Worm (Caenorhabditis elegans) whole organism, young adult: ENCODE measurements around the gene K10D6.3.

Source experiments
- B0261.1 ChIP-seq: sonication (generic microtip); optimal IDR thresholded peaks from 2 replicates; lab custom pipeline; 2016; ENCODE audit warnings: mild to moderate bottlenecking, missing genetic modification characterization, moderate library complexity, missing compliant biosample characterization
- B0336.3 ChIP-seq: fragments of 200-800 bp; sonication (Bioruptor generic); IDR thresholded peaks from 2 replicates; pipeline ENCODE4 v1.3.6; 2022; ENCODE audit warnings: missing genetic modification characterization, missing compliant biosample characterization
- D2030.7 ChIP-seq: fragments of 200-800 bp; sonication (Bioruptor generic); IDR thresholded peaks from 2 replicates; pipeline ENCODE4 v1.3.6; 2022; ENCODE audit warnings: missing genetic modification reagents, missing genetic modification characterization, missing compliant biosample characterization
- F33H1.4 ChIP-seq: fragments of 200-800 bp; sonication (Bioruptor generic); IDR thresholded peaks from 2 replicates; pipeline ENCODE4 v1.3.6; 2022; ENCODE audit warnings: missing genetic modification reagents, missing genetic modification characterization, missing compliant biosample characterization
- F49E8.2 ChIP-seq: sonication (generic microtip); optimal IDR thresholded peaks from 3 replicates; lab custom pipeline; 2017; ENCODE audit warnings: missing genetic modification characterization, mild to moderate bottlenecking, missing compliant biosample characterization, antibody characterized with exemption, moderate library complexity; ENCODE audit not compliant: insufficient read depth
- T07F8.4 ChIP-seq: sonication (generic microtip); optimal IDR thresholded peaks from 2 replicates; lab custom pipeline; 2016; ENCODE audit warnings: mild to moderate bottlenecking, missing genetic modification characterization, moderate library complexity, missing compliant biosample characterization
- Y53G8AR.9 ChIP-seq: fragments of 200-800 bp; sonication (Bioruptor generic); conservative IDR thresholded peaks from 2 replicates; pipeline ENCODE4 v1.3.6; 2022; ENCODE audit warnings: missing genetic modification reagents, missing genetic modification characterization, missing compliant biosample characterization
- ZK185.1 ChIP-seq: sonication (generic microtip); optimal IDR thresholded peaks from 2 replicates; lab custom pipeline; 2016; ENCODE audit warnings: mild to moderate bottlenecking, missing genetic modification characterization, missing compliant biosample characterization; ENCODE audit not compliant: poor library complexity, severe bottlenecking
- aptf-2 ChIP-seq: fragments of 200-800 bp; sonication (Bioruptor generic); conservative IDR thresholded peaks from 2 replicates; pipeline ENCODE4 v1.3.6; 2022; ENCODE audit warnings: missing genetic modification reagents, missing genetic modification characterization, missing compliant biosample characterization
- attf-6 ChIP-seq: fragments of 200-800 bp; sonication (Bioruptor generic); IDR thresholded peaks from 2 replicates; pipeline ENCODE4 v1.3.6; 2022; ENCODE audit warnings: missing genetic modification reagents, missing genetic modification characterization, missing compliant biosample characterization
- ceh-100 ChIP-seq: fragments of 200-800 bp; sonication (Bioruptor generic); IDR thresholded peaks from 2 replicates; pipeline ENCODE4 v1.3.6; 2022; ENCODE audit warnings: missing genetic modification reagents, missing genetic modification characterization, missing compliant biosample characterization
- ceh-27 ChIP-seq: fragments of 200-800 bp; sonication (Bioruptor generic); optimal IDR thresholded peaks from 2 replicates; lab custom pipeline; 2018; ENCODE audit warnings: mild to moderate bottlenecking, missing genetic modification characterization, moderate library complexity, missing compliant biosample characterization
- ceh-91 ChIP-seq: fragments of 200-800 bp; sonication (Bioruptor generic); IDR thresholded peaks from 2 replicates; pipeline ENCODE4 v1.3.6; 2022; ENCODE audit warnings: missing genetic modification reagents, missing genetic modification characterization, missing compliant biosample characterization
- dox-1 ChIP-seq: fragments of 200-800 bp; sonication (Bioruptor generic); IDR thresholded peaks from 2 replicates; pipeline ENCODE4 v1.3.6; 2022; ENCODE audit warnings: missing genetic modification reagents, missing genetic modification characterization, missing compliant biosample characterization
- egl-18 ChIP-seq: fragments of 200-800 bp; sonication (Bioruptor generic); IDR thresholded peaks from 2 replicates; pipeline ENCODE4 v1.3.6; 2022; ENCODE audit warnings: missing genetic modification reagents, missing genetic modification characterization, missing compliant biosample characterization
- egl-44 ChIP-seq: fragments of 200-800 bp; sonication (Bioruptor generic); IDR thresholded peaks from 2 replicates; pipeline ENCODE4 v1.3.6; 2022; ENCODE audit warnings: missing genetic modification reagents, missing genetic modification characterization, missing compliant biosample characterization
- egrh-3 ChIP-seq: fragments of 200-800 bp; sonication (Bioruptor generic); IDR thresholded peaks from 2 replicates; pipeline ENCODE4 v1.3.6; 2022; ENCODE audit warnings: missing genetic modification reagents, missing genetic modification characterization, missing compliant biosample characterization
- ekl-4 ChIP-seq: fragments of 200-800 bp; sonication (Bioruptor generic); IDR thresholded peaks from 2 replicates; pipeline ENCODE4 v1.3.6; 2022; ENCODE audit warnings: missing genetic modification reagents, missing genetic modification characterization, missing compliant biosample characterization
- ets-4 ChIP-seq: fragments of 200-800 bp; sonication (Bioruptor generic); optimal IDR thresholded peaks from 2 replicates; lab custom pipeline; 2018; ENCODE audit warnings: mild to moderate bottlenecking, missing genetic modification characterization, missing compliant biosample characterization
- him-1 ChIP-seq: sonication (generic microtip); optimal IDR thresholded peaks from 2 replicates; lab custom pipeline; 2016; ENCODE audit warnings: missing genotype, missing genetic modification reagents, missing genetic modification characterization, missing compliant biosample characterization
- hmg-1.2 ChIP-seq: fragments of 200-800 bp; sonication (Bioruptor generic); IDR thresholded peaks from 2 replicates; pipeline ENCODE4 v1.3.6; 2022; ENCODE audit warnings: missing genetic modification reagents, missing genetic modification characterization, missing compliant biosample characterization
- hmg-20 ChIP-seq: fragments of 200-800 bp; sonication (Bioruptor generic); IDR thresholded peaks from 2 replicates; pipeline ENCODE4 v1.3.6; 2022; ENCODE audit warnings: missing genetic modification reagents, missing genetic modification characterization, missing compliant biosample characterization
- hsf-1 ChIP-seq: fragments of 200-800 bp; sonication (Bioruptor generic); IDR thresholded peaks from 2 replicates; pipeline ENCODE4 v1.3.6; 2022; ENCODE audit warnings: missing genetic modification reagents, missing genetic modification characterization, missing compliant biosample characterization
- lin-40 ChIP-seq: sonication (generic microtip); optimal IDR thresholded peaks from 2 replicates; lab custom pipeline; 2016; ENCODE audit warnings: missing genetic modification characterization, mild to moderate bottlenecking, missing compliant biosample characterization, missing genotype, missing genetic modification reagents
- lir-1 ChIP-seq: fragments of 200-800 bp; sonication (Bioruptor generic); conservative IDR thresholded peaks from 2 replicates; pipeline ENCODE4 v1.3.6; 2022; ENCODE audit warnings: missing genetic modification reagents, missing genetic modification characterization, missing compliant biosample characterization
- madf-6 ChIP-seq: fragments of 200-800 bp; sonication (Bioruptor generic); IDR thresholded peaks from 2 replicates; pipeline ENCODE4 v1.3.6; 2022; ENCODE audit warnings: missing genetic modification reagents, missing genetic modification characterization, missing compliant biosample characterization
- madf-8 ChIP-seq: fragments of 200-800 bp; sonication (Bioruptor generic); conservative IDR thresholded peaks from 2 replicates; pipeline ENCODE4 v1.3.6; 2022; ENCODE audit warnings: missing genetic modification reagents, missing genetic modification characterization, missing compliant biosample characterization
- mes-4 ChIP-seq: sonication (generic microtip); optimal IDR thresholded peaks from 2 replicates; lab custom pipeline; 2016; ENCODE audit warnings: missing genotype, missing genetic modification characterization, missing compliant biosample characterization
- nhr-80 ChIP-seq: sonication (generic microtip); optimal IDR thresholded peaks from 2 replicates; lab custom pipeline; 2016; ENCODE audit warnings: missing genetic modification characterization, missing compliant biosample characterization
- pbrm-1 ChIP-seq: fragments of 200-800 bp; sonication (Bioruptor generic); IDR thresholded peaks from 2 replicates; pipeline ENCODE4 v1.3.6; 2022; ENCODE audit warnings: missing genetic modification reagents, missing genetic modification characterization, missing compliant biosample characterization
- rcor-1 ChIP-seq: fragments of 200-800 bp; sonication (Bioruptor generic); IDR thresholded peaks from 2 replicates; pipeline ENCODE4 v1.3.6; 2022; ENCODE audit warnings: missing genetic modification reagents, missing genetic modification characterization, missing compliant biosample characterization
- repo-1 ChIP-seq: sonication (generic microtip); optimal IDR thresholded peaks from 2 replicates; lab custom pipeline; 2017; ENCODE audit warnings: mild to moderate bottlenecking, missing genetic modification characterization, missing compliant biosample characterization
- snpc-1.1 ChIP-seq: sonication (generic microtip); optimal IDR thresholded peaks from 2 replicates; lab custom pipeline; 2017; ENCODE audit warnings: missing genetic modification characterization, mild to moderate bottlenecking, missing compliant biosample characterization, antibody characterized with exemption, moderate library complexity, missing genotype, missing genetic modification reagents; ENCODE audit not compliant: insufficient read depth
- snpc-1.3 ChIP-seq: sonication (generic microtip); optimal IDR thresholded peaks from 2 replicates; lab custom pipeline; 2017; ENCODE audit warnings: missing genetic modification characterization, mild to moderate bottlenecking, missing compliant biosample characterization, antibody characterized with exemption, moderate library complexity, missing genotype, missing genetic modification reagents; ENCODE audit not compliant: insufficient read depth
- snpc-4 ChIP-seq, 5 experiments: fragments of 150-350 bp in 1 of 5; sonication (generic microtip) in 4 of 5; optimal IDR thresholded peaks; 2 replicates each; lab custom pipeline; 2014 to 2018; ENCODE audit warnings: missing genetic modification characterization in 5 of 5, missing biosample characterization in 3 of 5, antibody characterized with exemption in 2 of 5, mild to moderate bottlenecking in 2 of 5, missing compliant biosample characterization in 2 of 5, missing genotype in 2 of 5, moderate library complexity in 2 of 5, missing genetic modification reagents in 1 of 5
- tlf-1 ChIP-seq: fragments of 200-800 bp; sonication (Bioruptor generic); optimal IDR thresholded peaks from 2 replicates; lab custom pipeline; 2018; ENCODE audit warnings: mild to moderate bottlenecking, missing genetic modification characterization, missing compliant biosample characterization
- unc-130 ChIP-seq: sonication (generic microtip); optimal IDR thresholded peaks from 2 replicates; lab custom pipeline; 2016; ENCODE audit warnings: missing genetic modification reagents, missing genetic modification characterization, missing compliant biosample characterization
- xnd-1 ChIP-seq: sonication (generic microtip); optimal IDR thresholded peaks from 2 replicates; lab custom pipeline; 2016; ENCODE audit warnings: missing genotype, missing genetic modification reagents, missing genetic modification characterization, missing compliant biosample characterization
- ztf-18 ChIP-seq: sonication (generic microtip); optimal IDR thresholded peaks from 2 replicates; lab custom pipeline; 2016; ENCODE audit warnings: missing genotype, mild to moderate bottlenecking, missing genetic modification characterization, missing compliant biosample characterization
- ztf-3 ChIP-seq: fragments of 200-800 bp; sonication (Bioruptor generic); optimal IDR thresholded peaks from 2 replicates; lab custom pipeline; 2018; ENCODE audit warnings: mild to moderate bottlenecking, missing genetic modification characterization, missing compliant biosample characterization

The K10D6.3 gene

ce11 chrV:11175336-11175938 is 25.0 kb upstream of the K10D6.3 start (continued):
- TF ChIP-seq egl-44 (GFP tag; lab: Robert Waterston, UW) (0 out of 2 replicates have a peak, but pooled peaks have one; percentile 38), ceh-100 (peak; percentile 44; the same call in 1 of the 2 replicates), madf-8 (GFP tag; lab: Robert Waterston, UW) (peak; percentile 54; the same call in 1 of the 2 replicates), B0261.1 (tag; lab: Kevin White, UChicago) (peak; percentile 26), him-1 (tag; lab: Kevin White, UChicago) (peak; percentile 81), ekl-4 (peak; percentile 85; the same call in 1 of the 2 replicates), madf-6 (peak; percentile 90), attf-6 (GFP tag; lab: Robert Waterston, UW) (peak; percentile 90), dox-1 (peak; percentile 92), mes-4 (tag; lab: Kevin White, UChicago) (peak; percentile 22), F33H1.4 (peak; percentile 43), snpc-4 (GFP tag; optimal IDR thresholded peaks at IDR 0.05; lab: Kevin White, UChicago) (peak; percentile 95), snpc-4 (tag; optimal IDR thresholded peaks at IDR 0.05; lab: Kevin White, UChicago) (peak; percentile 94 to 99 (median 98)), ztf-18 (tag; lab: Kevin White, UChicago) (peak; percentile 16), xnd-1 (peak; percentile 12), B0336.3 (peak; percentile 67; the same call in 1 of the 2 replicates), unc-130 (GFP tag; lab: Kevin White, UChicago) (peak; percentile 0), repo-1 (tag; lab: Kevin White, UChicago) (peak; percentile 8), tlf-1 (GFP tag; lab: Kevin White, UChicago) (peak; percentile 6)

- TF ChIP-seq attf-6 (GFP tag; lab: Robert Waterston, UW) (peak; percentile 92), egl-18 (GFP tag; lab: Robert Waterston, UW) (0 out of 2 replicates have a peak, but pooled peaks have one; percentile 55), ets-4 (GFP tag; lab: Kevin White, UChicago) (peak; percentile 23), madf-8 (GFP tag; lab: Robert Waterston, UW) (peak; percentile 35; the same call in 1 of the 2 replicates), madf-6 (peak; percentile 87), B0261.1 (tag; lab: Kevin White, UChicago) (peak; percentile 38), ztf-3 (GFP tag; lab: Kevin White, UChicago) (peak; percentile 7), egrh-3 (0 out of 2 replicates have a peak, but pooled peaks have one; percentile 6), unc-130 (GFP tag; lab: Kevin White, UChicago) (peak; percentile 57), xnd-1 (peak; percentile 10), F33H1.4 (peak; percentile 30; the same call in 1 of the 2 replicates), Y53G8AR.9 (GFP tag; lab: Robert Waterston, UW) (peak; percentile 76; the same call in 1 of the 2 replicates), hmg-20 (GFP tag; lab: Robert Waterston, UW) (peak; percentile 59), hsf-1 (GFP tag; lab: Robert Waterston, UW) (peak; percentile 58), ceh-27 (GFP tag; lab: Kevin White, UChicago) (peak; percentile 19), nhr-80 (tag; lab: Kevin White, UChicago) (peak; percentile 63), ztf-18 (tag; lab: Kevin White, UChicago) (peak; percentile 26), rcor-1 (GFP tag; lab: Robert Waterston, UW) (peak; percentile 92), snpc-1.1 (tag; lab: Kevin White, UChicago) (peak; percentile 95), D2030.7 (GFP tag; lab: Robert Waterston, UW) (peak; percentile 91), F49E8.2 (peak; percentile 89), him-1 (tag; lab: Kevin White, UChicago) (peak; percentile 85), ekl-4 (peak; percentile 69; the same call in 1 of the 2 replicates), snpc-1.3 (peak; percentile 94), lin-40 (tag; lab: Kevin White, UChicago) (peak; percentile 8), ZK185.1 (tag; lab: Kevin White, UChicago) (peak; percentile 43), pbrm-1 (peak; percentile 98), T07F8.4 (tag; lab: Kevin White, UChicago) (peak; percentile 15), egl-44 (GFP tag; lab: Robert Waterston, UW) (0 out of 2 replicates have a peak, but pooled peaks have one; percentile 49), lir-1 (GFP tag; lab: Robert Waterston, UW) (peak; percentile 46; the same call in 1 of the 2 replicates), ceh-91 (GFP tag; lab: Robert Waterston, UW) (peak; percentile 25; the same call in 1 of the 2 replicates), aptf-2 (GFP tag; lab: Robert Waterston, UW) (peak; percentile 43; the same call in 1 of the 2 replicates), hmg-1.2 (GFP tag; lab: Robert Waterston, UW) (peak; percentile 92)
Measured at ce11 chrV:11176693-11177304, 23.6 kb upstream of the K10D6.3 start.
